Worm (Caenorhabditis elegans) whole organism, midembryonic: ENCODE measurements around the gene lipl-3.

Experiments used
- T22C8.4 ChIP-seq: fragments of 200-800 bp; sonication (Bioruptor generic); IDR thresholded peaks from 2 replicates; pipeline ENCODE4 v1.3.6; 2022; ENCODE audit warnings: missing genetic modification characterization, missing compliant biosample characterization
- cog-1 ChIP-seq: sonication (generic microtip); optimal IDR thresholded peaks from 2 replicates; lab custom pipeline; 2016; ENCODE audit warnings: missing genetic modification characterization, missing compliant biosample characterization
- flt-1 ChIP-seq: fragments of 200-800 bp; sonication (Bioruptor generic); IDR thresholded peaks from 2 replicates; pipeline ENCODE4 v1.3.6; 2022; ENCODE audit warnings: missing genetic modification characterization, missing compliant biosample characterization
- klf-2 ChIP-seq: fragments of 200-800 bp; sonication (Bioruptor generic); conservative IDR thresholded peaks from 2 replicates; pipeline ENCODE4 v1.3.6; 2022; ENCODE audit warnings: missing genetic modification reagents, missing genetic modification characterization, missing compliant biosample characterization
- med-1 ChIP-seq: sonication (generic microtip); optimal IDR thresholded peaks from 2 replicates; lab custom pipeline; 2017; ENCODE audit warnings: missing genetic modification characterization, mild to moderate bottlenecking, missing compliant biosample characterization, antibody characterized with exemption, missing genetic modification reagents; ENCODE audit not compliant: insufficient read depth
- ref-1 ChIP-seq: fragments of 200-800 bp; sonication (Bioruptor generic); conservative IDR thresholded peaks from 2 replicates; pipeline ENCODE4 v1.3.6; 2022; ENCODE audit warnings: missing genetic modification reagents, missing genetic modification characterization, missing compliant biosample characterization
- tab-1 ChIP-seq: fragments of 200-800 bp; sonication (Bioruptor generic); IDR thresholded peaks from 2 replicates; pipeline ENCODE4 v1.3.6; 2022; ENCODE audit warnings: missing genetic modification characterization, missing compliant biosample characterization
- ztf-23 ChIP-seq: fragments of 200-800 bp; sonication (Bioruptor generic); IDR thresholded peaks from 2 replicates; pipeline ENCODE4 v1.3.6; 2022; ENCODE audit warnings: missing genetic modification reagents, missing genetic modification characterization, missing compliant biosample characterization
- ztf-29 ChIP-seq: fragments of 200-800 bp; sonication (Bioruptor generic); IDR thresholded peaks from 2 replicates; pipeline ENCODE4 v1.3.6; 2022; ENCODE audit warnings: missing genetic modification reagents, missing genetic modification characterization, missing compliant biosample characterization

Gene lipl-3

DNA sequence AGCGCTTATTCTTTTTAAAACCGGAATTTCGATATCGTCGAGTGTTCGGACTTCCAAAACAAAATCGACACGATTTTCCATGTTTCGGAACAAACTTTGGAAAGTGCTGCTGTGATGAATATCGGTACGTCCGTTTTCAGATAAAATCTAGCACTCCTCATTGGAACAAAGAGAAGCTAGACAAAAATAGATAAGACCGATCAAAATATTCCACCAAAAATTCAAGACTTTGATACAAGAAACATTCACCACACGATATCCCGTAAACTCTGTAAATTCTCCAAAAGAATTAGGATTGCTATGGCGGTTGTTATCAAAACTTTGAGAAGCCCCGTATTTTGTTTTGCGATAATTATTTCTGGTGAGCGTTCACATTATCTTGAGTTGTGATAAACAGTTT is 19.2 kb upstream of the lipl-3 start, which contains the start of gene C14C6.3:
Gene C14C6.3 (plus strand): TSS at position 301 of the 400 bp plus-strand sequence.
- TF ChIP-seq cog-1 (tag; lab: Kevin White, UChicago) = no peak
- no peak for TF ChIP-seq klf-2
- TF ChIP-seq ztf-23 (GFP tag; lab: Robert Waterston, UW) = no peak
- no peak for TF ChIP-seq ref-1 (GFP tag; lab: Robert Waterston, UW)
- TF ChIP-seq flt-1 (GFP tag; lab: Robert Waterston, UW) = no peak
- TF ChIP-seq ztf-29 (GFP tag; lab: Robert Waterston, UW) = no peak
- no peak for TF ChIP-seq T22C8.4 (GFP tag; lab: Robert Waterston, UW)
- TF ChIP-seq med-1 (GFP tag; lab: Kevin White, UChicago) = no peak
- TF ChIP-seq tab-1 (GFP tag; lab: Robert Waterston, UW) = no peak

DNA sequence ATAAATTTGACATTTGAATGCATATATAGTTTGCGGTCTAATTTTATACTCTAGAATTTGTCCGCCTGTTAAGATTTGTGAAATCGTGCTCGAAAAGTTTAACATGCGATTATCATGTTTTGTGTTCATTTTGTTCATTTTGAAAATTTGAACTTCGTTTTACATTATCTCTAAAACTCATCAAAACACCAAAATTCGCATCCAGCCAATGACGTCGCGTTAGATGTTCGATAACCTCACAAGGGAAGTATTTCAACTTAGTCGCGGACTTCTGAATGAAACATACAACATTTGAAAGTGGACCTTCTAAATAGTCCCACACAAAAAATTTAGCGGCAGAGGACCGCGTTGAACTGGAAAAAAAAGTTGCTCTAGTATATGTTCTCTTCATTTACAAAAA is 17.5 kb upstream of the lipl-3 start:
- TF ChIP-seq cog-1 (tag; lab: Kevin White, UChicago) (no peak), ztf-23 (GFP tag; lab: Robert Waterston, UW) (no peak), klf-2 (no peak), med-1 (GFP tag; lab: Kevin White, UChicago) (no peak), ztf-29 (GFP tag; lab: Robert Waterston, UW) (no peak), flt-1 (GFP tag; lab: Robert Waterston, UW) (no peak), T22C8.4 (GFP tag; lab: Robert Waterston, UW) (no peak), ref-1 (GFP tag; lab: Robert Waterston, UW) (no peak), tab-1 (GFP tag; lab: Robert Waterston, UW) (no peak)

DNA sequence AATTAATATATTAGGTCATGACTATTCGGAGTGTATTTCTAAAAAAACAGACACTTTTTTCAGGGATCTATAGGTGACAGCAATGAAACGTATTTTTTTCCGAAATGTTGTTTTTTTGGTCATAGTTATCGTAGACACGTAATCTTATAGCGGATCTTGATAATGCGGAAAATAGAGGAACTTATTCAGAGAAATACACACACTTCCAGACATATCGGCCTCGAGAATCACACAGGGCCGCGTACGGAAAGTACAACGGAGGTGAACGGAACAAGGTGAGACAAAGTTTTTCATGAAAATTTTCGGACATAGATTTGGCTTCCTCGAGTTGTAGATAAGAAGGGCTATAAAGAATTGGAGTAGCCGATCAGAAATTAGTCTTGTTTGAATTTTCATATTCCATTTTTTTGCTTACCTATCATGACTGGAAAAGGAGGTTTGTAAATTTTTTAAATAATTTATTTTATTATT is 15.1 kb upstream of the lipl-3 start, which contains the start of gene nhr-155:
Gene nhr-155 (plus strand): TSS at position 421 of the 471 bp plus-strand sequence.
- TF ChIP-seq tab-1 (GFP tag; lab: Robert Waterston, UW) = no peak

DNA sequence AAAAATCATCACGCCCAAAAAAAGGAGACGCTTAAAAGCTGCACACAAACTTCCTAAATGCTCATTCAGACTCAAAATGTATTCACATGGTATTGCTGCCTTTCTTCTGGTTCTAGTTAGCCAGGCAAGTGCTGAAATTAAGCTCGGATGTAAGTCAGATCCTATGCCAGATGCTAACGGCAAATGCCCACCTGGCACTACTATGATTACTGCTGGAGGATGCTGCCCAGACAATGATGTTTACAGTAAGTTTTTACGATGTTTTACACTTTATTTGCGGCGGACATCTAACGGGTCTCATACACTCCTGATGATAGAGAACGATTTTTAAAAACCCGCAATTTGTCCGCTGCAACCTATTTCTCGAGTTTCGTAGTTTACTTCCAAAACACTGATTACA is 12.6 kb upstream of the lipl-3 start, which contains the start of gene C14C6.5:
Gene C14C6.5 (plus strand): TSS at position 58 of the 400 bp plus-strand sequence.
- TF ChIP-seq ztf-29 (GFP tag; lab: Robert Waterston, UW) = no peak
- TF ChIP-seq tab-1 (GFP tag; lab: Robert Waterston, UW) = no peak
- TF ChIP-seq klf-2 = no peak
- no peak for TF ChIP-seq T22C8.4 (GFP tag; lab: Robert Waterston, UW)
- no peak for TF ChIP-seq ztf-23 (GFP tag; lab: Robert Waterston, UW)
- no peak for TF ChIP-seq flt-1 (GFP tag; lab: Robert Waterston, UW)
- TF ChIP-seq med-1 (GFP tag; lab: Kevin White, UChicago) = no peak
- TF ChIP-seq ref-1 (GFP tag; lab: Robert Waterston, UW) = no peak
- no peak for TF ChIP-seq cog-1 (tag; lab: Kevin White, UChicago)

DNA sequence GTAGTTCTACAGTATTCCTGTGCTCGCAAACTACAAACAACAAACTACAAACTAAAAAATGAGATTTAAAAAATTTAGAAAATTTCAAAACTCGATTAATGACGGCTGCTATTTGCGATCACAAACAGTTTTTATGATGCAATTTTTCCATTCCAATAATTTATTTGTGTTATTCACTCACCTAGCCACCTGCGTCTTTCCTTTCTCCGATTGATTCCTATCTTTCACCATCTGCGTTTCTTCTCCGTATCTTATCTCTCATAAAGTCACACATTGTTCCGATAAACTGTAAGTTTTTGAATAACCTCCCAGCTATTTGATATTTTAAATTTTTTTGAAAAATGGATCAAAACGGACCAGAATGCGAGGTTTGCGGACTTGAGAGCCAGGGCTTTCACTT is 10.2 kb upstream of the lipl-3 start, which contains the start of gene nhr-132:
Gene nhr-132 (plus strand): TSS at position 271 of the 400 bp plus-strand sequence.
- TF ChIP-seq cog-1 (tag; lab: Kevin White, UChicago) (no peak), flt-1 (GFP tag; lab: Robert Waterston, UW) (no peak), ztf-23 (GFP tag; lab: Robert Waterston, UW) (no peak), med-1 (GFP tag; lab: Kevin White, UChicago) (no peak), tab-1 (GFP tag; lab: Robert Waterston, UW) (no peak), klf-2 (no peak), ref-1 (GFP tag; lab: Robert Waterston, UW) (no peak), T22C8.4 (GFP tag; lab: Robert Waterston, UW) (no peak), ztf-29 (GFP tag; lab: Robert Waterston, UW) (no peak)

DNA sequence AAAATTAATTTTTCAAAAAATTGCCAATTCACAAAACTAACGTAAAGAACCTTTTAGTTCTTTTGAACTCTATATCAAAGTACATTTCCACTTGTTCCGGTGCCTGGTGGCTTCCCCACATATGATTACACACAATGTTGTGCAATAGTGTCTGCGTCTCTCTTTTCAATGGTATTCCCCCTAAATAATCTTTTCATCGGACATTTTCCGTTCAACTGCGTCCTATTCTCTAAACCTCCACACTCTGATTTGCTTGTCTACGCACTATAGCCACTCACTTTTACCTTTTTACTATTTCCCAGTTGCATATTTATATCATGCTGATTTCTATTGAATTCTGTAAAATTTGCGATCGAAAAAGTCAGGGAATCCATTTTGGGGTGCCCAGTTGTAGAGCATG is 8.0 kb upstream of the lipl-3 start, which contains the start of gene nhr-58:
Gene nhr-58 (plus strand): TSS at position 214 of the 400 bp plus-strand sequence.
- TF ChIP-seq ztf-29 (GFP tag; lab: Robert Waterston, UW) = 0 out of 2 replicates have a peak, but pooled peaks have one; percentile 10
- TF ChIP-seq flt-1 (GFP tag; lab: Robert Waterston, UW) = no peak
- TF ChIP-seq T22C8.4 (GFP tag; lab: Robert Waterston, UW) = no peak
- no peak for TF ChIP-seq med-1 (GFP tag; lab: Kevin White, UChicago)
- no peak for TF ChIP-seq ref-1 (GFP tag; lab: Robert Waterston, UW)
- peak; percentile 47 for TF ChIP-seq cog-1 (tag; lab: Kevin White, UChicago)
- TF ChIP-seq ztf-23 (GFP tag; lab: Robert Waterston, UW) = no peak
- no peak for TF ChIP-seq tab-1 (GFP tag; lab: Robert Waterston, UW)
- no peak for TF ChIP-seq klf-2

DNA sequence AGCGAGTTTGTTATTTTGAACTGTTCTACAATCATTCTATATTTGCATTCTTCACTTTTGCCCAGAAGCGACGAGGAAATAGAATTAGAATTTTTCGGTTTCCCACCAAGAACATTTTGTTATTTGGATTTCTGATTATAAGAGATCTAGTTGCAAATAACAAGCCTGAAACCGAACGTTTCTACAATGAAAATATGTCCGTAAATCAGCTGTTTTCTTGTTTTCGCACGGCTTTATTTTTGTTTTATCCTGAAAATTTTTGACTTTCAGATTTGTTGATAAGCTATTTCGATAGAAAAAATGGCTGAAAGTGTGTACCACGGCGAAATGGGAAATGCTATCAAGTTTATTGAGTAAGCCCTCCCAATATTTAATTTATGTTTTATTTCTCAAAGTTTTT is 3.6 kb upstream of the lipl-3 start, which contains the start of gene srw-108:
Gene srw-108 (plus strand): TSS at position 301 of the 400 bp plus-strand sequence.
- TF ChIP-seq ref-1 (GFP tag; lab: Robert Waterston, UW) (no peak), klf-2 (no peak), cog-1 (tag; lab: Kevin White, UChicago) (no peak), ztf-29 (GFP tag; lab: Robert Waterston, UW) (no peak), flt-1 (GFP tag; lab: Robert Waterston, UW) (no peak), ztf-23 (GFP tag; lab: Robert Waterston, UW) (no peak), med-1 (GFP tag; lab: Kevin White, UChicago) (no peak), tab-1 (GFP tag; lab: Robert Waterston, UW) (no peak), T22C8.4 (GFP tag; lab: Robert Waterston, UW) (no peak)

DNA sequence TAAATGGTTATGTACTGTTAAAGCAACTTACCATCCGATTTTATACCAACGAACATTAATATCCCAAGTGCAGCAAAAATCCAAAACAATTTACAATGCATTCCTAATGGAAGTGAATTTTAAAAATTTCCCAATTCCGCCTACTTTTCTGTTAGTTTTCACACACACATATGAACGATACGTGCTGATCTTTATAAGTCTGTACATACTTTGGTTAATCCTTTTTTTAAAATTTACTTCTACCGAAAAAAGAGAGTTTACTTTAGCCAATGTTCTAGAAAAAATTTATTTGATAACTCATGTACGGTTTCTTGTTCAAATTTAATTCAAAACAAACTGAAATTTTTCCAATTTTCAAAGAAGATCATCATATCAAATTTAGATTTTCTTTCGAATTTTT is 1.0 kb upstream of the lipl-3 start, which contains the start of gene R11G11.16:
Gene R11G11.16 (minus strand): TSS at position 101 of the 400 bp plus-strand sequence.
- no peak for TF ChIP-seq med-1 (GFP tag; lab: Kevin White, UChicago)
- TF ChIP-seq klf-2 = no peak
- TF ChIP-seq T22C8.4 (GFP tag; lab: Robert Waterston, UW) = no peak
- TF ChIP-seq ref-1 (GFP tag; lab: Robert Waterston, UW) = no peak
- TF ChIP-seq tab-1 (GFP tag; lab: Robert Waterston, UW) = no peak
- no peak for TF ChIP-seq flt-1 (GFP tag; lab: Robert Waterston, UW)
- no peak for TF ChIP-seq ztf-23 (GFP tag; lab: Robert Waterston, UW)
- TF ChIP-seq ztf-29 (GFP tag; lab: Robert Waterston, UW) = no peak
- no peak for TF ChIP-seq cog-1 (tag; lab: Kevin White, UChicago)

DNA sequence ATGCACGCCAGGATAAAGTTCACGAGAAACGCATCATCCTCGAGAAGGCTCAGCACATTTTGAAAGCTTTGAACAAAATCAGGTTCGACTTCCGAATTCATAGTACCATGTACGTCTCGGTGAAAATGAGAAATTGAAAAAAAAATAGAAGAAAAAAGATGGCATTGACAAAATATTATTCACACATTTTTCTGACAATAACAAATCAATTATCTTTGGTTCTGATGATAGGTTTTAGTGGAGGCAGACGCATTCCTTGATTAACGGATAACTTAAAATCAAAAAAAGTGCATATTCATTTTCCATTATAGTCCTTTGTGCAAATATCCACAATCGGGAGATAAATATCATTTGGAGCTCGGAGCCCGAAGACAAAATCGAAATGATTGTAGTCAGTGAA is 2.5 kb downstream of the lipl-3 start, which contains the start of gene srw-107:
Gene srw-107 (minus strand): TSS at position 101 of the 400 bp plus-strand sequence.
- no peak for TF ChIP-seq ref-1 (GFP tag; lab: Robert Waterston, UW)
- no peak for TF ChIP-seq flt-1 (GFP tag; lab: Robert Waterston, UW)
- no peak for TF ChIP-seq ztf-29 (GFP tag; lab: Robert Waterston, UW)
- no peak for TF ChIP-seq klf-2
- no peak for TF ChIP-seq T22C8.4 (GFP tag; lab: Robert Waterston, UW)
- no peak for TF ChIP-seq ztf-23 (GFP tag; lab: Robert Waterston, UW)
- no peak for TF ChIP-seq med-1 (GFP tag; lab: Kevin White, UChicago)
- TF ChIP-seq cog-1 (tag; lab: Kevin White, UChicago) = no peak
